Fruit fly (Drosophila melanogaster) whole organism, embryonic: Measurements from ENCODE around the gene mbm.
A peak's percentile ranks its signal among the peaks of the same experiment; 100 is the strongest.

Experiments
- Ada2b ChIP-seq: fragments of 200-800 bp; sonication (Bioruptor generic); IDR thresholded peaks from 2 replicates; pipeline ENCODE4 v1.3.6; 2022; ENCODE audit warnings: missing biosample characterization, missing genetic modification characterization
- Atf3 ChIP-seq: fragments of 200-800 bp; sonication (Bioruptor generic); optimal IDR thresholded peaks from 3 replicates; lab custom pipeline; 2016; ENCODE audit warnings: missing biosample characterization, missing genetic modification characterization
- B-H2 ChIP-seq: fragments of 200-800 bp; sonication (Bioruptor generic); optimal IDR thresholded peaks from 2 replicates; lab custom pipeline; 2018; ENCODE audit warnings: missing biosample characterization, mild to moderate bottlenecking, missing genetic modification characterization
- BEAF-32 ChIP-seq: fragments of 200-800 bp; sonication (Bioruptor generic); optimal IDR thresholded peaks from 3 replicates; lab custom pipeline; 2017; ENCODE audit warnings: missing biosample characterization, missing genetic modification characterization, mild to moderate bottlenecking, moderate library complexity, missing genetic modification reagents
- Bgb ChIP-seq: fragments of 200-800 bp; sonication (Bioruptor generic); IDR thresholded peaks from 2 replicates; pipeline ENCODE4 v1.3.6; 2022; ENCODE audit warnings: missing biosample characterization, missing genetic modification characterization; ENCODE audit not compliant: partially characterized antibody
- C15 ChIP-seq: fragments of 200-800 bp; sonication (Bioruptor generic); IDR thresholded peaks from 3 replicates; pipeline ENCODE4 v1.3.6; 2022; ENCODE audit warnings: missing biosample characterization, missing genetic modification characterization
- CG10654 ChIP-seq: fragments of 200-800 bp; sonication (Bioruptor generic); optimal IDR thresholded peaks from 2 replicates; lab custom pipeline; 2016; ENCODE audit warnings: missing biosample characterization, missing genetic modification characterization
- CG12659 ChIP-seq: fragments of 200-800 bp; sonication (Bioruptor generic); optimal IDR thresholded peaks from 3 replicates; lab custom pipeline; 2017; ENCODE audit warnings: mild to moderate bottlenecking, missing biosample characterization, missing genetic modification reagents, missing genetic modification characterization
- CG14965 ChIP-seq: fragments of 200-800 bp; sonication (Bioruptor generic); optimal IDR thresholded peaks from 2 replicates; lab custom pipeline; 2016; ENCODE audit warnings: missing biosample characterization, missing genetic modification characterization, borderline replicate concordance
- CG15269 ChIP-seq: fragments of 200-800 bp; sonication (Bioruptor generic); optimal IDR thresholded peaks from 2 replicates; lab custom pipeline; 2018; ENCODE audit warnings: missing biosample characterization, mild to moderate bottlenecking, missing genetic modification characterization, moderate library complexity
- CG15479 ChIP-seq: fragments of 200-800 bp; sonication (Bioruptor generic); optimal IDR thresholded peaks from 3 replicates; lab custom pipeline; 2019; ENCODE audit warnings: missing biosample characterization, mild to moderate bottlenecking, missing genetic modification characterization, moderate library complexity
- CG15514 ChIP-seq: fragments of 200-800 bp; sonication (Bioruptor generic); optimal IDR thresholded peaks from 3 replicates; lab custom pipeline; 2017; ENCODE audit warnings: missing biosample characterization, missing genetic modification characterization, mild to moderate bottlenecking, moderate library complexity, missing genetic modification reagents
- CG16813 ChIP-seq: fragments of 200-800 bp; sonication (Bioruptor generic); IDR thresholded peaks from 3 replicates; pipeline ENCODE4 v1.3.6; 2022; ENCODE audit warnings: missing biosample characterization, missing genetic modification characterization; ENCODE audit not compliant: partially characterized antibody
- CG17612 ChIP-seq: fragments of 200-800 bp; sonication (Bioruptor generic); IDR thresholded peaks from 2 replicates; pipeline ENCODE4 v1.3.6; 2022; ENCODE audit warnings: missing biosample characterization, missing genetic modification characterization
- CG34422 ChIP-seq: fragments of 200-800 bp; sonication (Bioruptor generic); IDR thresholded peaks from 3 replicates; pipeline ENCODE4 v1.3.6; 2022; ENCODE audit warnings: missing biosample characterization, missing genetic modification characterization
- CG4282 ChIP-seq: fragments of 200-800 bp; sonication (Bioruptor generic); optimal IDR thresholded peaks from 2 replicates; lab custom pipeline; 2016; ENCODE audit warnings: missing biosample characterization, missing genetic modification characterization
- CG6765 ChIP-seq: fragments of 200-800 bp; sonication (Bioruptor generic); optimal IDR thresholded peaks from 3 replicates; lab custom pipeline; 2017; ENCODE audit warnings: missing biosample characterization, mild to moderate bottlenecking, missing genetic modification characterization
- CG6791 ChIP-seq: fragments of 200-800 bp; sonication (Bioruptor generic); IDR thresholded peaks from 3 replicates; pipeline ENCODE4 v1.3.6; 2022; ENCODE audit warnings: missing biosample characterization, missing genetic modification characterization; ENCODE audit not compliant: partially characterized antibody
- CG6813 ChIP-seq: fragments of 200-800 bp; sonication (Bioruptor generic); optimal IDR thresholded peaks from 2 replicates; lab custom pipeline; 2017; ENCODE audit warnings: missing biosample characterization, missing genetic modification characterization, mild to moderate bottlenecking, moderate library complexity, missing genetic modification reagents
- CG8765 ChIP-seq: fragments of 200-800 bp; sonication (Bioruptor generic); IDR thresholded peaks from 2 replicates; pipeline ENCODE4 v1.3.6; 2022; ENCODE audit warnings: missing biosample characterization, missing genetic modification characterization
- CG9609 ChIP-seq: fragments of 200-800 bp; sonication (Bioruptor generic); optimal IDR thresholded peaks from 3 replicates; lab custom pipeline; 2016; ENCODE audit warnings: missing biosample characterization, missing genetic modification characterization
- CG9817 ChIP-seq: fragments of 200-800 bp; sonication (Bioruptor generic); optimal IDR thresholded peaks from 2 replicates; lab custom pipeline; 2018; ENCODE audit warnings: missing biosample characterization, mild to moderate bottlenecking, missing genetic modification characterization, moderate library complexity
- Camta ChIP-seq: fragments of 200-800 bp; sonication (Bioruptor generic); optimal IDR thresholded peaks from 2 replicates; lab custom pipeline; 2016; ENCODE audit warnings: missing biosample characterization, missing genetic modification characterization
- Dbx ChIP-seq: fragments of 200-800 bp; sonication (Bioruptor generic); IDR thresholded peaks from 3 replicates; pipeline ENCODE4 v1.3.6; 2022; ENCODE audit warnings: missing biosample characterization, missing genetic modification characterization
- Doc2 ChIP-seq: fragments of 200-800 bp; sonication (Bioruptor generic); IDR thresholded peaks from 2 replicates; pipeline ENCODE4 v1.3.6; 2022; ENCODE audit warnings: missing biosample characterization, missing genetic modification characterization
- Gug ChIP-seq: fragments of 200-800 bp; sonication (Bioruptor generic); IDR thresholded peaks from 4 replicates; pipeline ENCODE4 v1.3.6; 2022; ENCODE audit warnings: missing biosample characterization, missing genetic modification characterization
- HLH4C ChIP-seq: fragments of 200-800 bp; sonication (Bioruptor generic); IDR thresholded peaks from 3 replicates; pipeline ENCODE4 v1.3.6; 2022; ENCODE audit warnings: missing biosample characterization, missing genetic modification characterization; ENCODE audit not compliant: partially characterized antibody
- Lhr ChIP-seq: fragments of 200-800 bp; sonication (Bioruptor generic); optimal IDR thresholded peaks from 3 replicates; lab custom pipeline; 2017; ENCODE audit warnings: mild to moderate bottlenecking, missing biosample characterization, missing genetic modification reagents, missing genetic modification characterization
- MBD-R2 ChIP-seq: fragments of 200-800 bp; sonication (Bioruptor generic); IDR thresholded peaks from 2 replicates; pipeline ENCODE4 v1.3.6; 2022; ENCODE audit warnings: missing biosample characterization, missing genetic modification characterization
- Mad ChIP-seq: fragments of 200-800 bp; sonication (Bioruptor generic); optimal IDR thresholded peaks from 2 replicates; lab custom pipeline; 2016; ENCODE audit warnings: missing biosample characterization, missing genetic modification characterization
- Max ChIP-seq: fragments of 200-800 bp; sonication (Bioruptor generic); optimal IDR thresholded peaks from 2 replicates; lab custom pipeline; 2016; ENCODE audit warnings: missing biosample characterization, mild to moderate bottlenecking, missing genetic modification characterization
- Ptx1 ChIP-seq: fragments of 200-800 bp; sonication (Bioruptor generic); IDR thresholded peaks from 2 replicates; pipeline ENCODE4 v1.3.6; 2022; ENCODE audit warnings: missing biosample characterization, missing genetic modification characterization
- Stat92E ChIP-seq, 3 experiments: fragments of >200 bp in 2 of 3; fragments of 200-800 bp in 1 of 3; sonication (Bioruptor generic) in 1 of 3; optimal IDR thresholded peaks; 2 replicates each; lab custom pipeline; 2017 to 2019; ENCODE audit warnings: missing biosample characterization in 3 of 3, missing genetic modification characterization in 3 of 3, mild to moderate bottlenecking in 1 of 3, moderate library complexity in 1 of 3
- Tbp ChIP-seq: fragments of >200 bp; optimal IDR thresholded peaks from 2 replicates; lab custom pipeline; 2018; ENCODE audit warnings: missing biosample characterization, missing genetic modification characterization
- ato ChIP-seq: fragments of 200-800 bp; sonication (Bioruptor generic); IDR thresholded peaks from 2 replicates; pipeline ENCODE4 v1.3.6; 2022; ENCODE audit warnings: missing biosample characterization, missing genetic modification characterization; ENCODE audit not compliant: partially characterized antibody
- btn ChIP-seq: fragments of 200-800 bp; sonication (Bioruptor generic); optimal IDR thresholded peaks from 2 replicates; lab custom pipeline; 2016; ENCODE audit warnings: missing biosample characterization, missing genetic modification characterization
- chif ChIP-seq, 2 experiments: fragments of 200-800 bp; sonication (Bioruptor generic); optimal IDR thresholded peaks; 3 replicates each; lab custom pipeline; 2016; ENCODE audit warnings: missing biosample characterization in 2 of 2, missing genetic modification characterization in 2 of 2
- chm ChIP-seq: fragments of 200-800 bp; sonication (Bioruptor generic); IDR thresholded peaks from 2 replicates; pipeline ENCODE4 v1.3.6; 2022; ENCODE audit warnings: missing biosample characterization, missing genetic modification characterization
- chn ChIP-seq: fragments of 200-800 bp; sonication (Bioruptor generic); optimal IDR thresholded peaks from 2 replicates; lab custom pipeline; 2016; ENCODE audit warnings: missing biosample characterization, missing genetic modification characterization
- fd96Cb ChIP-seq: fragments of 200-800 bp; sonication (Bioruptor generic); optimal IDR thresholded peaks from 2 replicates; lab custom pipeline; 2018; ENCODE audit warnings: missing biosample characterization, mild to moderate bottlenecking, missing genetic modification characterization, moderate library complexity
- gro ChIP-seq: fragments of 200-800 bp; sonication (Bioruptor generic); optimal IDR thresholded peaks from 2 replicates; lab custom pipeline; 2016; ENCODE audit warnings: missing biosample characterization, missing genetic modification characterization
- hbn ChIP-seq: fragments of 200-800 bp; sonication (Bioruptor generic); IDR thresholded peaks from 2 replicates; pipeline ENCODE4 v1.3.6; 2022; ENCODE audit warnings: missing biosample characterization, missing genetic modification characterization; ENCODE audit not compliant: partially characterized antibody
- jigr1 ChIP-seq: fragments of 200-800 bp; sonication (Bioruptor generic); IDR thresholded peaks from 3 replicates; pipeline ENCODE4 v1.3.6; 2022; ENCODE audit warnings: missing biosample characterization, missing genetic modification characterization
- lbe ChIP-seq: fragments of 200-800 bp; sonication (Bioruptor generic); optimal IDR thresholded peaks from 2 replicates; lab custom pipeline; 2016; ENCODE audit warnings: missing biosample characterization, mild to moderate bottlenecking, missing genetic modification characterization
- mirr ChIP-seq: fragments of 200-800 bp; sonication (Bioruptor generic); optimal IDR thresholded peaks from 3 replicates; lab custom pipeline; 2018; ENCODE audit warnings: missing biosample characterization, mild to moderate bottlenecking, missing genetic modification characterization
- oc ChIP-seq: fragments of 200-800 bp; sonication (Bioruptor generic); optimal IDR thresholded peaks from 2 replicates; lab custom pipeline; 2018; ENCODE audit warnings: missing biosample characterization, mild to moderate bottlenecking, missing genetic modification characterization, moderate library complexity
- ranshi ChIP-seq: fragments of 200-800 bp; sonication (Bioruptor generic); IDR thresholded peaks from 2 replicates; pipeline ENCODE4 v1.3.6; 2022; ENCODE audit warnings: missing biosample characterization, missing genetic modification characterization
- scrt ChIP-seq: fragments of 200-800 bp; sonication (Bioruptor generic); optimal IDR thresholded peaks from 2 replicates; lab custom pipeline; 2018; ENCODE audit warnings: missing biosample characterization, mild to moderate bottlenecking, missing genetic modification characterization, moderate library complexity
- sima ChIP-seq: fragments of 200-800 bp; sonication (Bioruptor generic); optimal IDR thresholded peaks from 2 replicates; lab custom pipeline; 2016; ENCODE audit warnings: missing biosample characterization, missing genetic modification characterization
- so ChIP-seq: fragments of 200-800 bp; sonication (Bioruptor generic); IDR thresholded peaks from 3 replicates; pipeline ENCODE4 v1.3.6; 2022; ENCODE audit warnings: missing biosample characterization, missing genetic modification characterization
- tx ChIP-seq: fragments of 200-800 bp; sonication (Bioruptor generic); optimal IDR thresholded peaks from 2 replicates; lab custom pipeline; 2016; ENCODE audit warnings: missing biosample characterization, missing genetic modification characterization

Gene mbm

dm6 chr2L:271553-271952, 2.0 kb downstream of the mbm start, which contains the start of gene Dus1 (continued):
- TF ChIP-seq Gug (GFP tag; lab: Robert Waterston, UW) (no peak), CG15514 (peak; percentile 41), HLH4C (GFP tag; lab: Robert Waterston, UW) (peak; percentile 76), CG16813 (peak; percentile 53; the same call in 2 of the 3 replicates), CG10654 (no peak), Ada2b (no peak), CG4282 (GFP tag; lab: Kevin White, UChicago) (no peak), chm (GFP tag; lab: Robert Waterston, UW) (no peak), B-H2 (peak; percentile 3), CG17612 (no peak), CG6765 (GFP tag; lab: Kevin White, UChicago) (no peak), lbe (no peak), jigr1 (GFP tag; lab: Robert Waterston, UW) (no peak), chif (GFP tag; optimal IDR thresholded peaks at IDR 0.05; lab: Kevin White, UChicago) (no peak), Stat92E (GFP tag; optimal IDR thresholded peaks at IDR 0.05; lab: Kevin White, UChicago) (peak in 1 of 3 experiments; percentile 64), BEAF-32 (GFP tag; lab: Kevin White, UChicago) (peak; percentile 72), CG15269 (no peak), Bgb (GFP tag; lab: Robert Waterston, UW) (peak; percentile 64), Mad (GFP tag; lab: Kevin White, UChicago) (no peak), CG6813 (GFP tag; lab: Kevin White, UChicago) (no peak), Doc2 (GFP tag; lab: Robert Waterston, UW) (no peak), CG14965 (GFP tag; lab: Kevin White, UChicago) (no peak), fd96Cb (no peak), hbn (GFP tag; lab: Robert Waterston, UW) (peak; percentile 72), CG6791 (GFP tag; lab: Robert Waterston, UW) (peak; percentile 77), Atf3 (GFP tag; lab: Kevin White, UChicago) (no peak), CG15479 (GFP tag; lab: Kevin White, UChicago) (no peak), ranshi (GFP tag; lab: Robert Waterston, UW) (no peak), Tbp (GFP tag; lab: Kevin White, UChicago) (no peak), oc (tag; lab: Kevin White, UChicago) (no peak), C15 (GFP tag; lab: Robert Waterston, UW) (no peak), chn (GFP tag; lab: Kevin White, UChicago) (no peak), CG9609 (GFP tag; lab: Kevin White, UChicago) (no peak), ato (GFP tag; lab: Robert Waterston, UW) (no peak), so (GFP tag; lab: Robert Waterston, UW) (no peak), CG34422 (GFP tag; lab: Robert Waterston, UW) (peak; percentile 49; the same call in 1 of the 3 replicates), gro (peak; percentile 30), Lhr (no peak), Dbx (GFP tag; lab: Robert Waterston, UW) (no peak), Ptx1 (no peak), MBD-R2 (GFP tag; lab: Robert Waterston, UW) (peak; percentile 97), CG8765 (GFP tag; lab: Robert Waterston, UW) (no peak), tx (GFP tag; lab: Kevin White, UChicago) (no peak), Camta (no peak), CG12659 (peak; percentile 46), Max (GFP tag; lab: Kevin White, UChicago) (no peak), mirr (no peak), scrt (GFP tag; lab: Kevin White, UChicago) (peak; percentile 94), btn (no peak), CG9817 (no peak), sima (GFP tag; lab: Kevin White, UChicago) (no peak)
